Fruit fly (Drosophila melanogaster) whole organism, embryonic: ENCODE data around the gene CG43137.

Experiments
- B-H1 ChIP-seq: fragments of 200-800 bp; sonication (Bioruptor generic); IDR thresholded peaks from 3 replicates; pipeline ENCODE4 v1.3.6; 2022; ENCODE audit warnings: missing biosample characterization, missing genetic modification characterization
- BEAF-32 ChIP-seq: fragments of 200-800 bp; sonication (Bioruptor generic); optimal IDR thresholded peaks from 3 replicates; lab custom pipeline; 2017; ENCODE audit warnings: missing biosample characterization, missing genetic modification characterization, mild to moderate bottlenecking, moderate library complexity, missing genetic modification reagents
- Blimp-1 ChIP-seq: fragments of 200-800 bp; sonication (Bioruptor generic); optimal IDR thresholded peaks from 3 replicates; lab custom pipeline; 2018; ENCODE audit warnings: missing biosample characterization, missing genetic modification characterization, mild to moderate bottlenecking, moderate library complexity, missing genetic modification reagents
- CG10654 ChIP-seq: fragments of 200-800 bp; sonication (Bioruptor generic); optimal IDR thresholded peaks from 2 replicates; lab custom pipeline; 2016; ENCODE audit warnings: missing biosample characterization, missing genetic modification characterization
- CG13287 ChIP-seq: fragments of 200-800 bp; sonication (Bioruptor generic); IDR thresholded peaks from 2 replicates; pipeline ENCODE4 v1.3.6; 2022; ENCODE audit warnings: missing biosample characterization, missing genetic modification characterization; ENCODE audit not compliant: partially characterized antibody
- CG13424 ChIP-seq: fragments of 200-800 bp; sonication (Bioruptor generic); optimal IDR thresholded peaks from 2 replicates; lab custom pipeline; 2019; ENCODE audit warnings: missing biosample characterization, mild to moderate bottlenecking, missing genetic modification characterization, moderate library complexity
- CG14667 ChIP-seq: fragments of 200-800 bp; sonication (Bioruptor generic); IDR thresholded peaks from 2 replicates; pipeline ENCODE4 v1.3.6; 2022; ENCODE audit warnings: missing biosample characterization, missing genetic modification characterization
- CG15696 ChIP-seq: fragments of 200-800 bp; sonication (Bioruptor generic); optimal IDR thresholded peaks from 2 replicates; lab custom pipeline; 2019; ENCODE audit warnings: missing biosample characterization, mild to moderate bottlenecking, missing genetic modification characterization, moderate library complexity
- CG16813 ChIP-seq: fragments of 200-800 bp; sonication (Bioruptor generic); IDR thresholded peaks from 3 replicates; pipeline ENCODE4 v1.3.6; 2022; ENCODE audit warnings: missing biosample characterization, missing genetic modification characterization; ENCODE audit not compliant: partially characterized antibody
- CG16815 ChIP-seq: fragments of 200-800 bp; sonication (Bioruptor generic); optimal IDR thresholded peaks from 3 replicates; lab custom pipeline; 2017; ENCODE audit warnings: missing biosample characterization, mild to moderate bottlenecking, missing genetic modification characterization
- CG3838 ChIP-seq: fragments of 200-800 bp; sonication (Bioruptor generic); optimal IDR thresholded peaks from 3 replicates; lab custom pipeline; 2016; ENCODE audit warnings: missing biosample characterization, missing genetic modification characterization
- CG4820 ChIP-seq: fragments of 200-800 bp; sonication (Bioruptor generic); optimal IDR thresholded peaks from 3 replicates; lab custom pipeline; 2016; ENCODE audit warnings: missing biosample characterization, missing genetic modification characterization
- CG6791 ChIP-seq: fragments of 200-800 bp; sonication (Bioruptor generic); IDR thresholded peaks from 3 replicates; pipeline ENCODE4 v1.3.6; 2022; ENCODE audit warnings: missing biosample characterization, missing genetic modification characterization; ENCODE audit not compliant: partially characterized antibody
- CG7963 ChIP-seq: fragments of 200-800 bp; sonication (Bioruptor generic); IDR thresholded peaks from 3 replicates; pipeline ENCODE4 v1.3.6; 2022; ENCODE audit warnings: missing biosample characterization, missing genetic modification characterization; ENCODE audit not compliant: partially characterized antibody
- CG8944 ChIP-seq: fragments of 200-800 bp; sonication (Bioruptor generic); optimal IDR thresholded peaks from 3 replicates; lab custom pipeline; 2016; ENCODE audit warnings: missing biosample characterization, missing genetic modification characterization
- CG9215 ChIP-seq: fragments of 200-800 bp; sonication (Bioruptor generic); IDR thresholded peaks from 2 replicates; pipeline ENCODE4 v1.3.6; 2022; ENCODE audit warnings: missing biosample characterization, missing genetic modification characterization
- CG9817 ChIP-seq: fragments of 200-800 bp; sonication (Bioruptor generic); optimal IDR thresholded peaks from 2 replicates; lab custom pipeline; 2018; ENCODE audit warnings: missing biosample characterization, mild to moderate bottlenecking, missing genetic modification characterization, moderate library complexity
- CG9932 ChIP-seq: fragments of 200-800 bp; sonication (Bioruptor generic); IDR thresholded peaks from 2 replicates; pipeline ENCODE4 v1.3.6; 2022; ENCODE audit warnings: missing biosample characterization, missing genetic modification characterization
- D19A ChIP-seq: fragments of 200-800 bp; optimal IDR thresholded peaks from 3 replicates; lab custom pipeline; 2019; ENCODE audit warnings: missing biosample characterization, mild to moderate bottlenecking, missing genetic modification characterization, moderate library complexity
- Doc3 ChIP-seq: fragments of 200-800 bp; sonication (Bioruptor generic); IDR thresholded peaks from 3 replicates; pipeline ENCODE4 v1.3.6; 2022; ENCODE audit warnings: missing biosample characterization, missing genetic modification characterization; ENCODE audit not compliant: partially characterized antibody
- Ets65A ChIP-seq: fragments of 200-800 bp; sonication (Bioruptor generic); peaks from one replicate; lab custom pipeline; 2016; ENCODE audit warnings: missing biosample characterization, missing genetic modification characterization
- Ets97D ChIP-seq: fragments of 200-800 bp; sonication (Bioruptor generic); optimal IDR thresholded peaks from 3 replicates; lab custom pipeline; 2016; ENCODE audit warnings: missing biosample characterization, missing genetic modification characterization
- Fer3 ChIP-seq: fragments of 200-800 bp; sonication (Bioruptor generic); optimal IDR thresholded peaks from 2 replicates; lab custom pipeline; 2018; ENCODE audit warnings: missing biosample characterization, mild to moderate bottlenecking, missing genetic modification characterization, moderate library complexity
- Gug ChIP-seq: fragments of 200-800 bp; sonication (Bioruptor generic); IDR thresholded peaks from 4 replicates; pipeline ENCODE4 v1.3.6; 2022; ENCODE audit warnings: missing biosample characterization, missing genetic modification characterization
- Hr39 ChIP-seq: fragments of >200 bp; optimal IDR thresholded peaks from 2 replicates; lab custom pipeline; 2017
- Hr78 ChIP-seq, 2 experiments: fragments of 200-800 bp in 1 of 2; fragments of >200 bp in 1 of 2; sonication (Bioruptor generic) in 1 of 2; optimal IDR thresholded peaks; 2 replicates each; lab custom pipeline; 2017 to 2019; ENCODE audit warnings: missing biosample characterization in 2 of 2, missing genetic modification characterization in 2 of 2, mild to moderate bottlenecking in 1 of 2, moderate library complexity in 1 of 2
- MBD-R2 ChIP-seq: fragments of 200-800 bp; sonication (Bioruptor generic); IDR thresholded peaks from 2 replicates; pipeline ENCODE4 v1.3.6; 2022; ENCODE audit warnings: missing biosample characterization, missing genetic modification characterization
- MESR4 ChIP-seq: fragments of 200-800 bp; sonication (Bioruptor generic); optimal IDR thresholded peaks from 2 replicates; lab custom pipeline; 2018; ENCODE audit warnings: missing biosample characterization, mild to moderate bottlenecking, missing genetic modification characterization, moderate library complexity
- NC2β ChIP-seq: fragments of 200-800 bp; sonication (Bioruptor generic); optimal IDR thresholded peaks from 2 replicates; lab custom pipeline; 2016; ENCODE audit warnings: missing biosample characterization, missing genetic modification characterization
- Xbp1 ChIP-seq: fragments of 200-800 bp; sonication (Bioruptor generic); optimal IDR thresholded peaks from 3 replicates; lab custom pipeline; 2016; ENCODE audit warnings: missing biosample characterization, mild to moderate bottlenecking, missing genetic modification characterization
- al ChIP-seq: fragments of 200-800 bp; sonication (Bioruptor generic); IDR thresholded peaks from 2 replicates; pipeline ENCODE4 v1.3.6; 2022; ENCODE audit warnings: missing biosample characterization, missing genetic modification characterization
- amos ChIP-seq: fragments of 200-800 bp; sonication (Bioruptor generic); IDR thresholded peaks from 2 replicates; pipeline ENCODE4 v1.3.6; 2022; ENCODE audit warnings: missing biosample characterization, missing genetic modification characterization; ENCODE audit not compliant: partially characterized antibody
- cad ChIP-seq: fragments of >200 bp; optimal IDR thresholded peaks from 2 replicates; lab custom pipeline; 2017; ENCODE audit warnings: missing biosample characterization, missing genetic modification characterization
- cg ChIP-seq: fragments of 200-800 bp; sonication (Bioruptor generic); optimal IDR thresholded peaks from 3 replicates; lab custom pipeline; 2019; ENCODE audit warnings: missing biosample characterization, mild to moderate bottlenecking, missing genetic modification characterization, moderate library complexity
- ci ChIP-seq: fragments of 200-800 bp; sonication (Bioruptor generic); IDR thresholded peaks from 3 replicates; pipeline ENCODE4 v1.3.6; 2022; ENCODE audit warnings: missing biosample characterization, missing genetic modification characterization
- crc ChIP-seq: fragments of 200-800 bp; sonication (Bioruptor generic); optimal IDR thresholded peaks from 2 replicates; lab custom pipeline; 2016; ENCODE audit warnings: missing biosample characterization, missing genetic modification characterization
- croc ChIP-seq: fragments of 200-800 bp; sonication (Bioruptor generic); conservative IDR thresholded peaks from 3 replicates; pipeline ENCODE4 v1.3.6; 2022; ENCODE audit warnings: missing biosample characterization, missing genetic modification characterization
- crol ChIP-seq: fragments of 200-800 bp; sonication (Bioruptor generic); IDR thresholded peaks from 2 replicates; pipeline ENCODE4 v1.3.6; 2022; ENCODE audit warnings: missing biosample characterization, missing genetic modification characterization
- dysf ChIP-seq: fragments of 200-800 bp; sonication (Bioruptor generic); IDR thresholded peaks from 3 replicates; pipeline ENCODE4 v1.3.6; 2022; ENCODE audit warnings: missing biosample characterization, missing genetic modification characterization
- emc ChIP-seq: fragments of 200-800 bp; sonication (Bioruptor generic); optimal IDR thresholded peaks from 2 replicates; lab custom pipeline; 2016; ENCODE audit warnings: missing biosample characterization, missing genetic modification characterization
- ewg ChIP-seq: fragments of 200-800 bp; sonication (Bioruptor generic); optimal IDR thresholded peaks from 3 replicates; lab custom pipeline; 2017; ENCODE audit warnings: mild to moderate bottlenecking, missing biosample characterization, missing genetic modification reagents, missing genetic modification characterization
- hb ChIP-seq: fragments of 200-800 bp; sonication (Bioruptor generic); IDR thresholded peaks from 3 replicates; pipeline ENCODE4 v1.3.6; 2022; ENCODE audit warnings: missing biosample characterization, missing genetic modification characterization; ENCODE audit not compliant: partially characterized antibody
- kah ChIP-seq: fragments of 200-800 bp; sonication (Bioruptor generic); optimal IDR thresholded peaks from 2 replicates; lab custom pipeline; 2018; ENCODE audit warnings: missing biosample characterization, mild to moderate bottlenecking, missing genetic modification characterization
- klu ChIP-seq: fragments of 200-800 bp; sonication (Bioruptor generic); IDR thresholded peaks from 2 replicates; pipeline ENCODE4 v1.3.6; 2022; ENCODE audit warnings: missing biosample characterization, missing genetic modification characterization
- maf-S ChIP-seq: fragments of 200-800 bp; sonication (Bioruptor generic); optimal IDR thresholded peaks from 2 replicates; lab custom pipeline; 2016; ENCODE audit warnings: missing biosample characterization, missing genetic modification characterization
- mirr ChIP-seq: fragments of 200-800 bp; sonication (Bioruptor generic); optimal IDR thresholded peaks from 3 replicates; lab custom pipeline; 2018; ENCODE audit warnings: missing biosample characterization, mild to moderate bottlenecking, missing genetic modification characterization
- pb ChIP-seq: fragments of 200-800 bp; sonication (Bioruptor generic); optimal IDR thresholded peaks from 3 replicates; lab custom pipeline; 2016; ENCODE audit warnings: missing biosample characterization, missing genetic modification characterization
- slbo ChIP-seq: fragments of 200-800 bp; sonication (Bioruptor generic); IDR thresholded peaks from 2 replicates; pipeline ENCODE4 v1.3.6; 2022; ENCODE audit warnings: missing biosample characterization, missing genetic modification characterization
- ttk ChIP-seq: fragments of 200-800 bp; sonication (Bioruptor generic); IDR thresholded peaks from 2 replicates; pipeline ENCODE4 v2.1.2; 2022; ENCODE audit warnings: missing biosample characterization, missing genetic modification characterization
- vvl ChIP-seq: fragments of 200-800 bp; sonication (Bioruptor generic); IDR thresholded peaks from 2 replicates; pipeline ENCODE4 v1.3.6; 2022; ENCODE audit warnings: missing biosample characterization, missing genetic modification characterization
- zfh1 ChIP-seq: fragments of 200-800 bp; sonication (Bioruptor generic); IDR thresholded peaks from 3 replicates; pipeline ENCODE4 v1.3.6; 2022; ENCODE audit warnings: missing biosample characterization, missing genetic modification characterization

CG43137 gene

dm6 chrX:5873164-5873563 lies 8.2 kb upstream of the CG43137 start, which contains the start of gene GAA1 (continued):
- TF ChIP-seq CG10654 (GFP tag; lab: Kevin White, UChicago) (no peak), crc (GFP tag; lab: Kevin White, UChicago) (no peak), D19A (tag; lab: Kevin White, UChicago) (peak; percentile 56), emc (GFP tag; lab: Kevin White, UChicago) (no peak), croc (no peak), Doc3 (GFP tag; lab: Robert Waterston, UW) (peak; percentile 55; the same call in 2 of the 3 replicates), NC2β (no peak), CG8944 (GFP tag; lab: Kevin White, UChicago) (no peak), hb (peak; percentile 92), CG9215 (GFP tag; lab: Robert Waterston, UW) (no peak), cad (GFP tag; lab: Kevin White, UChicago) (no peak), ci (GFP tag; lab: Robert Waterston, UW) (no peak), CG14667 (GFP tag; lab: Robert Waterston, UW) (no peak), CG3838 (GFP tag; lab: Kevin White, UChicago) (no peak), maf-S (GFP tag; lab: Kevin White, UChicago) (no peak), MBD-R2 (GFP tag; lab: Robert Waterston, UW) (peak; percentile 80), mirr (GFP tag; lab: Kevin White, UChicago) (no peak), klu (GFP tag; lab: Robert Waterston, UW) (no peak), CG6791 (GFP tag; lab: Robert Waterston, UW) (peak; percentile 95), Hr78 (GFP tag; optimal IDR thresholded peaks at IDR 0.05; lab: Kevin White, UChicago) (no peak), Fer3 (tag; lab: Kevin White, UChicago) (no peak), CG16815 (GFP tag; lab: Kevin White, UChicago) (no peak), Ets65A (GFP tag; lab: Kevin White, UChicago) (no peak), CG13424 (tag; lab: Kevin White, UChicago) (peak; percentile 12), BEAF-32 (peak; percentile 58), dysf (GFP tag; lab: Robert Waterston, UW) (no peak), CG15696 (tag; lab: Kevin White, UChicago) (peak; percentile 2), kah (GFP tag; lab: Kevin White, UChicago) (no peak), CG16813 (peak; percentile 83), ttk (no peak), CG7963 (GFP tag; lab: Robert Waterston, UW) (peak; percentile 94), amos (GFP tag; lab: Robert Waterston, UW) (peak; percentile 79), pb (GFP tag; lab: Kevin White, UChicago) (no peak), Ets97D (GFP tag; lab: Kevin White, UChicago) (no peak), CG9817 (tag; lab: Kevin White, UChicago) (no peak), slbo (peak; percentile 43; the same call in 1 of the 2 replicates), zfh1 (GFP tag; lab: Robert Waterston, UW) (no peak), vvl (peak; percentile 29; the same call in 1 of the 2 replicates), MESR4 (GFP tag; lab: Kevin White, UChicago) (peak; percentile 40), crol (GFP tag; lab: Robert Waterston, UW) (no peak), ewg (GFP tag; lab: Kevin White, UChicago) (no peak), Hr39 (no peak), CG4820 (no peak), B-H1 (GFP tag; lab: Robert Waterston, UW) (no peak), CG13287 (GFP tag; lab: Robert Waterston, UW) (peak; percentile 86), CG9932 (GFP tag; lab: Robert Waterston, UW) (peak; percentile 40; the same call in 1 of the 2 replicates), Gug (peak; percentile 20; the same call in 1 of the 4 replicates), cg (GFP tag; lab: Kevin White, UChicago) (no peak), Xbp1 (GFP tag; lab: Kevin White, UChicago) (peak; percentile 20), Blimp-1 (GFP tag; lab: Kevin White, UChicago) (no peak), al (GFP tag; lab: Robert Waterston, UW) (0 out of 2 replicates have a peak, but pooled peaks have one; percentile 13)
